Worm (Caenorhabditis elegans) whole organism, early embryonic: Measurements from ENCODE around the gene srsx-15.

Experiments used
- ama-1 ChIP-seq: fragments of 150-350 bp; optimal IDR thresholded peaks from 2 replicates; lab custom pipeline; 2014
- flt-1 ChIP-seq: fragments of 200-800 bp; sonication (Bioruptor generic); IDR thresholded peaks from 2 replicates; pipeline ENCODE4 v1.3.6; 2022; ENCODE audit warnings: missing genetic modification characterization, missing compliant biosample characterization
- hmg-4 ChIP-seq: fragments of 200-800 bp; sonication (Bioruptor generic); optimal IDR thresholded peaks from 2 replicates; lab custom pipeline; 2018; ENCODE audit warnings: mild to moderate bottlenecking, missing genetic modification characterization, missing compliant biosample characterization
- hnd-1 ChIP-seq: sonication (generic microtip); optimal IDR thresholded peaks from 2 replicates; lab custom pipeline; 2016; ENCODE audit warnings: missing genetic modification characterization, missing compliant biosample characterization
- pes-1 ChIP-seq: fragments of 200-800 bp; sonication (Bioruptor generic); IDR thresholded peaks from 2 replicates; pipeline ENCODE4 v1.3.6; 2022; ENCODE audit warnings: missing genetic modification reagents, missing genetic modification characterization, missing compliant biosample characterization
- scrt-1 ChIP-seq: fragments of 200-800 bp; sonication (Bioruptor generic); IDR thresholded peaks from 2 replicates; pipeline ENCODE4 v1.3.6; 2022; ENCODE audit warnings: missing genetic modification characterization, missing compliant biosample characterization
- sea-1 ChIP-seq: fragments of 200-800 bp; sonication (Bioruptor generic); conservative IDR thresholded peaks from 2 replicates; pipeline ENCODE4 v1.3.6; 2022; ENCODE audit warnings: missing genetic modification characterization, missing compliant biosample characterization

DNA sequence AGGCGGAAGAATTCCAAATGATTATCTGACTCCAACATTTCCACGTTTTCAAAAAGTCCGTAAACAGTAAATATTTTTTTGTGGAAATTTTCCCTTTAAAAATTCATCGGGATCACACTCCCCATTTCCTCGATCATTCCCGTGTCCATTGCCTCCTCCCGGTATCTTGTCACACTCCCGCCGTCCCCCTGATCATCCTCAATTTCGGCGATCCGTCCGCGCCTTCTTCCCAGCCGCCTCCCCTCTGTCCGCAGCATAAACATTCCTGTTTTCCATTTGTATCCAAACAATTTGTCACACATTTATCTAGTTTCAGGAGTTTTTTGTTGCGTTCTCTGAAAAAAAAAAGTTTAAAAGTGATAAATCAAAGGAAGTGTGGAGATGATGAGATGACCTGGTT lies 30.7 kb downstream of the srsx-15 start:
- TF ChIP-seq sea-1 (GFP tag; lab: Robert Waterston, UW) = no peak
- TF ChIP-seq flt-1 = no peak
- no peak for TF ChIP-seq scrt-1 (GFP tag; lab: Robert Waterston, UW)
- TF ChIP-seq hnd-1 (tag; lab: Kevin White, UChicago) = no peak
- TF ChIP-seq hmg-4 (GFP tag; lab: Kevin White, UChicago) = no peak
- TF ChIP-seq pes-1 = no peak
- TF ChIP-seq ama-1 (lab: Kevin White, UChicago) = no peak
